Worm (Caenorhabditis elegans) whole organism, young adult: Measurements from ENCODE around the gene chil-14.

Source experiments
- Y56A3A.18 ChIP-seq: fragments of 200-800 bp; sonication (Bioruptor generic); IDR thresholded peaks from 2 replicates; pipeline ENCODE4 v1.3.6; 2022; ENCODE audit warnings: missing genetic modification reagents, missing genetic modification characterization, missing compliant biosample characterization
- cebp-1 ChIP-seq, 2 experiments: fragments of 200-800 bp in 1 of 2; sonication (Bioruptor generic) in 1 of 2; sonication (generic microtip) in 1 of 2; IDR thresholded peaks in 1 of 2; optimal IDR thresholded peaks in 1 of 2; 2 replicates each; pipeline versions ENCODE4 v1.3.6 to Lab custom; 2017 to 2022; ENCODE audit warnings: missing compliant biosample characterization in 2 of 2, missing genetic modification characterization in 2 of 2, mild to moderate bottlenecking in 1 of 2, missing genetic modification reagents in 1 of 2, moderate library complexity in 1 of 2
- egl-18 ChIP-seq: fragments of 200-800 bp; sonication (Bioruptor generic); IDR thresholded peaks from 2 replicates; pipeline ENCODE4 v1.3.6; 2022; ENCODE audit warnings: missing genetic modification reagents, missing genetic modification characterization, missing compliant biosample characterization
- ets-4 ChIP-seq: fragments of 200-800 bp; sonication (Bioruptor generic); optimal IDR thresholded peaks from 2 replicates; lab custom pipeline; 2018; ENCODE audit warnings: mild to moderate bottlenecking, missing genetic modification characterization, missing compliant biosample characterization
- let-607 ChIP-seq, 2 experiments: fragments of 200-800 bp in 1 of 2; sonication (Bioruptor generic) in 1 of 2; sonication (generic microtip) in 1 of 2; optimal IDR thresholded peaks; 2 replicates each; lab custom pipeline; 2016 to 2018; ENCODE audit warnings: mild to moderate bottlenecking in 2 of 2, missing compliant biosample characterization in 2 of 2, missing genetic modification characterization in 2 of 2, moderate library complexity in 2 of 2, missing genotype in 1 of 2
- lin-40 ChIP-seq: sonication (generic microtip); optimal IDR thresholded peaks from 2 replicates; lab custom pipeline; 2016; ENCODE audit warnings: missing genetic modification characterization, mild to moderate bottlenecking, missing compliant biosample characterization, missing genotype, missing genetic modification reagents
- unc-62 ChIP-seq: fragments of 150-350 bp; optimal IDR thresholded peaks from 2 replicates; lab custom pipeline; 2014; ENCODE audit warnings: missing biosample characterization, missing genetic modification reagents, missing genetic modification characterization
- ztf-26 ChIP-seq: sonication (generic microtip); optimal IDR thresholded peaks from 2 replicates; lab custom pipeline; 2017; ENCODE audit warnings: missing genetic modification characterization, missing compliant biosample characterization

- TF ChIP-seq lin-40 (no peak), Y56A3A.18 (GFP tag; lab: Robert Waterston, UW) (no peak), egl-18 (GFP tag; lab: Robert Waterston, UW) (no peak), let-607 (tag; optimal IDR thresholded peaks at IDR 0.05; lab: Kevin White, UChicago) (no peak), unc-62 (GFP tag; lab: Kevin White, UChicago) (no peak), ztf-26 (no peak), cebp-1 (GFP tag; IDR thresholded peaks at IDR 0.05; lab: Robert Waterston, UW) (no peak), cebp-1 (tag; optimal IDR thresholded peaks at IDR 0.05; lab: Kevin White, UChicago) (no peak), ets-4 (GFP tag; lab: Kevin White, UChicago) (no peak)
These were observed 12.8 kb upstream of the chil-14 start, which contains the start of gene cnc-11 for ce11 chrV:1442042-1442441.
